Fruit fly (Drosophila melanogaster): ENCODE results near the gene Hap40.

Gene Hap40

DNA sequence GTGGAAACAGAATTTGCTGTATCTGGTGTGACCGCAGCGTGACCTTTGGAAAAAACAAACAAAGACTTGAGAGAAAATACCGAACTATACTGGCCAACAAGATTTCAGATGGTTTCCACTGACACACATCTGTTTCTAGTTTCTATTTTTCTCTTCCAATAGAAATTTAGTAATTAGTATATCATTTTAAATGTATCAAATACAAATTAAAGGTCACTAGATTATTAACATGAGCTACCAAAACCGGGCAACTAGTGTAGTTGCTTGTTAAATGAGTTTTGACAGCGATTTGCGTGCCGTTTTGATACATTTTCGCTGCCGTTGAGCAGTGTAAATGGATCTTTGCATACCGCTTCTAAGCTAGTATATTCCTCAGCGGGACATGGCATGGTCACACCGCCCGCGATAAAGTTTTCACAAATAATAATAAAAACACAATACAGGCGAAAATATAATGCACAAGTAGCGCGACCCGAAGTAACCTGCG lies at the start of gene Hap40, which contains the start of gene Pis:
TSS of gene Hap40 (plus strand) at position 406 of the 487 bp plus-strand sequence.
TSS of gene Pis (minus strand) at position 51 of the 487 bp plus-strand sequence.
- no peak for TF ChIP-seq CTCF (optimal IDR thresholded peaks at IDR 0.05)
- TF ChIP-seq CG8478 (optimal IDR thresholded peaks at IDR 0.05) = no peak

dm6 chrX:15662285-15662684 lies 41.6 kb upstream of the Hap40 start, which contains the start of gene CG8119:
CG8119 (plus strand) TSS chrX:15662585.
- TF ChIP-seq CG8478 (optimal IDR thresholded peaks at IDR 0.05) (no peak), CTCF (optimal IDR thresholded peaks at IDR 0.05) (no peak)

- TF ChIP-seq CG8478 (optimal IDR thresholded peaks at IDR 0.05) (no peak), CTCF (optimal IDR thresholded peaks at IDR 0.05) (no peak)
These were observed 32.8 kb upstream of the Hap40 start, which contains the start of gene CG15646 for dm6 chrX:15671026-15671563. CG15646 (minus strand) TSS chrX:15671029.

- TF ChIP-seq CG8478 (optimal IDR thresholded peaks at IDR 0.05) (no peak), CTCF (optimal IDR thresholded peaks at IDR 0.05) (no peak)
These were observed 29.6 kb upstream of the Hap40 start for dm6 chrX:15674337-15674736.

DNA sequence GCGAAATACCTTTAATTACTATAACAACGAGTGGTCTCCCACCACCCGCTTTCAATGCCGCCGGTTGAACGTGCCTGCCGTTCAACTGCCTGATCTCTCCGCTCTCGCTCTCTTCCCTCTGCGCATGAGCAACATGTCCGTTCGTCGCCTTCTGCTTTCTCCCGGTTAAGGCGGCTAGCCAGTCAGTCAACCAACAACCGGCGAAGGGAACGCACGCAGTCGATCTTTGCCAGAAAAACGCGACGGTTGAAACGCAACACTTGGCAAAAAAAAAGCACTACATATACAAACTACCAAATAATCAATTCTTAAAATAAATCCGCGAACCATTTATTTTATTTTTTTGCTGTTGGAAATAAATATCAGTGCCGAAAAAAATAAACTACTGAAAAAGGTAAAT lies 28.6 kb upstream of the Hap40 start, which contains the start of gene CG12708:
TSS of gene CG12708 (plus strand) at position 183 of the 400 bp plus-strand sequence.
- TF ChIP-seq CTCF (optimal IDR thresholded peaks at IDR 0.05) (no peak), CG8478 (optimal IDR thresholded peaks at IDR 0.05) (no peak)

DNA sequence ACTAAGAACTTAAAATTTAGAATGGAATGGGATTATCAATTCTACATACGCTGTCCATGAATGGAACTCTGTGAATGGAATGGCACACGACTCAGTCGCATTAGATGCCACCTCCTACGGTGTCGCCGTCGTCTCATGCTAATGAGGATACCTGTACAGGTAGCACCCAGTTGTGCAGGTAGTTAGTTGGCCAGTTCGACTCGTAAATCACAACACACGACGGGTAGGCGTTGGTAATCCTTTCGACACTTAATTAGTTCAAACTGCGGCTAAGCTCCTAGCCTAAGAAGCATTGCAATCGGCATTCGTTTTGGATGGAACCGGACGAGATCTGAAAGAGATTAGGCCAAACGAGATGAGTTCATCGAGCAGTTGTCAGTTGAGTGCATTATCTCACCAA lies 19.5 kb upstream of the Hap40 start:
- TF ChIP-seq CTCF (optimal IDR thresholded peaks at IDR 0.05) = no peak
- no peak for TF ChIP-seq CG8478 (optimal IDR thresholded peaks at IDR 0.05)

dm6 chrX:15688757-15689156 lies 15.2 kb upstream of the Hap40 start, which contains the start of gene CG15599:
CG15599 (minus strand) TSS chrX:15688857.
- TF ChIP-seq CTCF (optimal IDR thresholded peaks at IDR 0.05) (no peak), CG8478 (optimal IDR thresholded peaks at IDR 0.05) (no peak)

DNA sequence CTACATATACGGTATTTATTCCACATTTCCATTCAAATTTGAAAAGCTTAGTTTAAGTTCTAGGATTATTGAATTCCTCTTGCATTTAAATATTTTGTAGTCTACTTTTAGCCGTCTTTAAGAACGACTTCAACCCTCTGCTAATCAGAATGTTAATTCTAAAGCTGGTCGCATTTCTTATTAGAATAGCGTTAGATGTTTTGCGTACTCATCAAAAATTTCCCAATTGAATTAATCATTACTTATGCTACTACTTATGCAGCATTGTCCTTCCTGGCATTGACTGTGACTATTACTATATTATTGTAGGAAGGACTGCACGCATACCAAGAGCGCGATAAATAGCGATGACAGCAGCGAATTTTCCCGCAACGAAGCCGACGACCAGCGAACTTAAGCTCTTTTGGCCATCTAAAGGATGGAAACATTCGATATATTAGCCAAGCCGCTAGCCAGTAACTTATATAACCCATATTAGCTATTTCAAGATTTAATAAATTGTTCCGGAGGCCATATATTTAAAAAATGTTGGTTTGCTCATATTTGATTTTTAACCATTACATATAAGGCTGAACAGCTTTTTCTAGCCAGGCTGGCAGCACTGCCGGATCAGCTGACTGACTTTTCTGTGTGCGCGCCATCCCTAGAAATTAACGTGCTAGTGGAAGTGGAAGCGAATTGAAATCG lies 6.9 kb upstream of the Hap40 start, which contains the start of gene CG8128:
TSS of gene CG8128 (plus strand) at position 641 of the 687 bp plus-strand sequence.
- no peak for TF ChIP-seq CTCF (optimal IDR thresholded peaks at IDR 0.05)

dm6 chrX:15697581-15698208 lies 6.2 kb upstream of the Hap40 start:
- no peak for TF ChIP-seq CTCF (optimal IDR thresholded peaks at IDR 0.05)
- TF ChIP-seq CG8478 (optimal IDR thresholded peaks at IDR 0.05) = no peak

dm6 chrX:15701047-15701446 lies 2.9 kb upstream of the Hap40 start, which contains the start of gene CG9240:
CG9240 (minus strand) TSS chrX:15701259.
- TF ChIP-seq CG8478 (optimal IDR thresholded peaks at IDR 0.05) = no peak
- TF ChIP-seq CTCF (optimal IDR thresholded peaks at IDR 0.05) = no peak

DNA sequence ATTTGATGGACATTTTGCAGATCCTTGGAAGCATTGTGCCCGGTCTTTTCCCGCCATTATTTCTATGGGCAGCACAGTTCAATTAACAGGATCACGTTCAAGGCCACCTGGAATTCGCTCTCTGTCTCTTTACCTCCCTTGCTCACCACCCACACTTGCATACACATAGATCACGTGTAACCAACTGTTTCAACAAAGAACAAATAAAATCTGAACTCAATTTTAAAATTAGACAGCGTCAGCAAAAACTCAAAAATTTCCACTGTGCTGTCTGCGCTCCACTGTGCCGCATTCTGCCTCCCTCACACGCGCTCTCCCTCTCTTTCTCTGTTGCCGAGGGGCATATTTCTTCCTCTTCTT lies 5.7 kb downstream of the Hap40 start:
- no peak for TF ChIP-seq CTCF (optimal IDR thresholded peaks at IDR 0.05)
- no peak for TF ChIP-seq CG8478 (optimal IDR thresholded peaks at IDR 0.05)

dm6 chrX:15709984-15710750 lies 6.2 kb downstream of the Hap40 start, which contains the start of the genes CG9281 and CG15601:
CG9281 (minus strand) TSS chrX:15710539.
CG15601 (plus strand) TSS chrX:15710647.
- peak in 1 of 2 experiments; percentile 17 for TF ChIP-seq CTCF (optimal IDR thresholded peaks at IDR 0.05)
- no peak for TF ChIP-seq CG8478 (optimal IDR thresholded peaks at IDR 0.05)

DNA sequence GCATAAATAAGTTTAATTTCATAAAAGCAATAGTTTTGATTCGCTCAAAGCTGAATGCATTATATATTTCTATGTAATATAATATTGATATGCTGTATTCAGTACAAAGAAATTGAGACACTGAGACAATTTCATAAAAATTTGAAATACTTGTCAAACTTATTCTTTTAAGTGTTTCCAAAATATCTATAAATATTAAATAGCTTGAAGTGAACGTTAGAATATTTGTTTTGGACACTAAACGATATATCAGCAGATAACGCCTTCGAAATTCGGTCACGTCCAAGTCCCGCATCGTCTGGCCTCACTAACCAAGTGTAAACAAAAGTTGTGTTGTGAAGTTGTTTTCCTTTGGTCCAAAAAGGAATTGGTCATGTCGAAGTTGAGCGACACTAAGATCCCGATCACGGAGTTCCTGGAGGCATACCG lies 6.8 kb downstream of the Hap40 start:
- TF ChIP-seq CTCF (optimal IDR thresholded peaks at IDR 0.05) = no peak
- TF ChIP-seq CG8478 (optimal IDR thresholded peaks at IDR 0.05) = no peak

dm6 chrX:15712409-15712808 lies 8.5 kb downstream of the Hap40 start, which contains the start of gene HUWE1:
HUWE1 (plus strand) TSS chrX:15712628.
- TF ChIP-seq CG8478 (optimal IDR thresholded peaks at IDR 0.05) (no peak), CTCF (optimal IDR thresholded peaks at IDR 0.05) (no peak)

dm6 chrX:15731968-15732367 lies 28.0 kb downstream of the Hap40 start, which contains the start of gene CG8191:
CG8191 (plus strand) TSS chrX:15732178.
- TF ChIP-seq CG8478 (optimal IDR thresholded peaks at IDR 0.05) (no peak), CTCF (optimal IDR thresholded peaks at IDR 0.05) (no peak)
